Fruit fly (Drosophila melanogaster) Kc167 (cell line): ENCODE results near the gene CG13047.

Source experiments
- Myc ChIP-seq: fragments of >200 bp; optimal IDR thresholded peaks from 2 replicates; lab custom pipeline; 2017; ENCODE audit warnings: missing external identifiers
- Sin3A ChIP-seq: fragments of >200 bp; optimal IDR thresholded peaks from 2 replicates; lab custom pipeline; 2018; ENCODE audit warnings: missing external identifiers
- h ChIP-seq: fragments of >200 bp; optimal IDR thresholded peaks from 3 replicates; lab custom pipeline; 2018; ENCODE audit warnings: missing external identifiers
- insv ChIP-seq: fragments of >200 bp; optimal IDR thresholded peaks from 3 replicates; lab custom pipeline; 2018; ENCODE audit warnings: missing external identifiers
- psq ChIP-seq: fragments of >200 bp; optimal IDR thresholded peaks from 2 replicates; lab custom pipeline; 2017; ENCODE audit warnings: missing external identifiers
- ttk ChIP-seq: sonication (Bioruptor generic); optimal IDR thresholded peaks from 2 replicates; lab custom pipeline; 2017; ENCODE audit warnings: missing external identifiers

CG13047 gene

DNA sequence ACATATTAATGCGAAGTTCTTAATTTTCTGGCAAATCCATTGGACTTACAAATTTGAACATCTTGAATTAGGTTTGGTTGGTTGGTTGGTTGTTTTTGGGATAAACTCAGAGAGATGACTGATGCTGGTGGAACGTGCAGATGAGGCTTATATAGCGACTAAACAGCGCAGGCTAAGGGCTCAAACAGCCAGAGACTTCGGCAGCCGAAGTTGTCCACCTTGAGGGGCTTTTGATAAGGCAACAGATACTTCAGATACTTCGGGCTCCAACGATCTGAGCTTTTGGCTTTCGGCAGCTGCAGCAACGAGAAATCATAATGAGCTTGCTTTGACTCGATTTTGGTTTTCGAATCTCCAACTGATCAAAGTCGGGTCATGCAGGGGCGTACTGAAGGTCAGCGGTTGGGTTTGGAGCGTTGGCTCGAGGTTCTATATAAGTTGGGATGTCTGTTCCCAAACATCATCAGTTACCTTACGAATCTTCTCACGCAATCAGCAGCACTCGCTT, 34.3 kb upstream of the CG13047 start, which contains the start of the genes CG13041 and CG13060:
Gene CG13041, minus strand, starts transcription at position 128 of the 508 bp plus-strand sequence.
Gene CG13060, plus strand, starts transcription at position 458 of the 508 bp plus-strand sequence.
- TF ChIP-seq Sin3A (lab: Kevin White, UChicago) (no peak), insv (no peak), Myc (lab: Kevin White, UChicago) (no peak), h (lab: Kevin White, UChicago) (no peak), psq (lab: Kevin White, UChicago) (no peak), ttk (lab: Kevin White, UChicago) (no peak)

DNA sequence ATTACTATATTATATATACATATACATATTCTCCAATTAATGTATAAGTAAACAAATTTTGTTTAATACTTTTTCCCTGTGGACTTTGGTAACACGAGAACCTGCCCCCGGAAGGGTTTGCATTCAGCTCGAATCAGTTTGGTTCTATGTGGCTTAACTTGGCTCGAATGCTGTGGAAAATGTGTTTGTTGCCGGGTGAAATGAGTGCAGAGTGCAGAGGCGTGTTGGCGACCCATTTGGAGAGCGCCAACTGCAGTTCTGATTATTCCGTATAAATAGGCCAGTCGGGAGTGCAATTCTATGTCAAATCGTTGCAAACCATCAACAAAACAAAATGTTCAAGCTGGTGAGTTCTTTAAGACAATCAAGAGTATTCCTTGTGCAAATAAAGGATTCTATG, 32.5 kb upstream of the CG13047 start, which contains the start of gene Nplp3:
Gene Nplp3, plus strand, starts transcription at position 301 of the 400 bp plus-strand sequence.
- TF ChIP-seq Myc (lab: Kevin White, UChicago) (no peak), psq (lab: Kevin White, UChicago) (no peak), h (lab: Kevin White, UChicago) (no peak), insv (no peak), Sin3A (lab: Kevin White, UChicago) (no peak), ttk (lab: Kevin White, UChicago) (no peak)

DNA sequence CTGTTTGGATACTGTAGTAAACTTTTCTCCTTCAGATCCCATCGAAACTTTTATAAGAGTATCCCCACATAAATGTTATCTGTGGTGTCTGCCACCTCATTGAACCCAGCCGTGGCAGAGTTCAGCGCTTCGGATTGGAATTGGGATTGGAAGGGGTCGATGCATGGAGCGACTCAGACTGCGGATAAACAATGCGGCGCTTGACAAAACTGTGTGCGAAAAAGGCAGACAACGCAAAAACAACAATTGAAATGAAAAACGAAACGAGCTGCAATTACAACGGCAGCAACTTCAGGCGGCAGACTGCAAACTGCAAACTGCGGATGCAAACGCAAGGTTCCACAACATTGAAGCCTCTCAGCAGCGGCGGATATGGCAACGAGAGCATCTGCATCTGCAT, 28.8 kb upstream of the CG13047 start, which contains the start of gene CG13062:
Gene CG13062, plus strand, starts transcription at position 301 of the 400 bp plus-strand sequence.
- TF ChIP-seq Sin3A (lab: Kevin White, UChicago) (no peak), insv (no peak), psq (lab: Kevin White, UChicago) (no peak), ttk (lab: Kevin White, UChicago) (no peak), Myc (lab: Kevin White, UChicago) (no peak), h (lab: Kevin White, UChicago) (no peak)

DNA sequence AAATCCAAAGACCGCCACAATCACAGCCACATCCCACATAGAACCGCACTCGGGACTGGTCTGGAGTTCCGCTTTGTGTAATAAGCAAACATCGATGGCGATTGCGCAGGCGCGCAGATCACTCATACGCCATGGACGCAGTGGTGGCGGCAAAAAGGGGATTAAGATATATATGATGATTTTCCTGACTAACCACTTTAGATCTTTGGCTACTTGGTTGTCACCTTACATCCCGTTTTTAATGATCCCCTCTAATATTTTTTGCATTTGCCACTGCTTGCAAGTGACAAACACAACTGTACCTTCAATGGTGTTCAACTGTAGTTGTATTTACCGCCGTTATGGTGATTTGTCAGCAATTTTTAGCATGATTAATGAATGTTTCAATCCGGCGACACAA, 24.8 kb upstream of the CG13047 start:
- TF ChIP-seq Myc (lab: Kevin White, UChicago) = no peak
- TF ChIP-seq Sin3A (lab: Kevin White, UChicago) = no peak
- TF ChIP-seq h (lab: Kevin White, UChicago) = no peak
- TF ChIP-seq psq (lab: Kevin White, UChicago) = no peak
- no peak for TF ChIP-seq ttk (lab: Kevin White, UChicago)
- TF ChIP-seq insv = no peak

DNA sequence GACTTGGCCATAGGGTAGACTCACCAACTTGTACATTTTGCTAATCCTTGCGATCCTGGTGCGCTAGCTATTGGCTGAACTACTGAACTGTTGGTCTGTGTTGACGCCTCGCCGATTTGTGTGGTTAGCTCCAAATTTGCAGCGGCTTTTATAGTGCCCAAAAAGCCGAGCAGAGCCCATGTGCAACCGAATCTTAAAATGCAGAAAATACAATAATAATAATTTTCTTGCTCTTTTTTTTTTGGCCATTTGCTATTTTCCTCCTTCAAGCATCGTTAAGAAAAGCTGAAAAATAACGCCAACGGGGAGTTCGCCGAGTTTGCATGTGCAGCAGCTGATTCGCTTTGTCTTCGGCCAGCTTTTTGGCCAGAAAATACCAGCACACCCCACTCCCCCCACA, 23.2 kb upstream of the CG13047 start, which contains the start of gene CG13042:
Gene CG13042, minus strand, starts transcription at position 101 of the 400 bp plus-strand sequence.
- TF ChIP-seq h (lab: Kevin White, UChicago) (no peak), Sin3A (lab: Kevin White, UChicago) (no peak), ttk (lab: Kevin White, UChicago) (no peak), insv (no peak), Myc (lab: Kevin White, UChicago) (no peak), psq (lab: Kevin White, UChicago) (no peak)

DNA sequence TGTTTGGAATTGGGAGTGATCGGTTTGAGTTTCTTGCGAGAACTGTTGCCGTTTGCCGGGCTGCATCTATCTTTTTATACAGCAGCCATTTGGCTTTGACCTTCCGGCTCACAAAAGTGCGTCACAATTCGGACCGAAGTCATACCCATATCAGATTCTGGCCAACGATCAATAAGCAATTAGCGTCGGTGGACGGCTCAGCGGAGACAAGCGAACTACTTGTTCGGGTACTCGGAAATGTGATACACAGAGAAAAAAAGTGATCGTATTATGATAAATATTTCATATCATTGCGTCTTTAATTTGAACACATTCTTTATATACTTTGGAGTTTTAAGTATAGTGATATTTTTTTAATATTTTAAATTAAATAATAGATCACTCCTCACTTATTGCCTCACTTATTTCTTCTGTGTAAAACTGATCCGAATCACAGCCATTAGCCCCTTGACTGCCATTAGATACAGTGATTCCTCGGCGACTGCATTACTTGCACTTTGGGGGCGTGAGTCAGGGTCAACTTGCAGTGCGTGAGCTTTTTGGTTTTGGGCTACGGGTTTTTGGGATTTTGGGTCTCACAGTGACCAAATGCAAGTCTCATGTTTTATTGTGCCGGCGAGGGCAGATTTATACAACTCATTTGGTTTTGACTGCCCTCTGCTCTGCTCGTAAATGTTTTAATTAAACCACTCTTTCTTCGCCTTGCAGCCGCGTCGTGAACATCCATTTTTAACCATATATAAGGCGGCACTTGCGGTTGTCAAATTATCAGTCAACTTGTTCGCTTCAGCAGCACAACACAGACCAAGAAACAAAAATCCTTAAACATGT, 20.8 kb upstream of the CG13047 start, which contains the start of the genes CG13043 and CG13063:
Gene CG13043, minus strand, starts transcription at position 51 of the 831 bp plus-strand sequence.
Gene CG13063, plus strand, starts transcription at position 781 of the 831 bp plus-strand sequence.
- TF ChIP-seq h (lab: Kevin White, UChicago) (no peak), psq (lab: Kevin White, UChicago) (no peak), insv (no peak), ttk (lab: Kevin White, UChicago) (no peak), Myc (lab: Kevin White, UChicago) (no peak), Sin3A (lab: Kevin White, UChicago) (no peak)

DNA sequence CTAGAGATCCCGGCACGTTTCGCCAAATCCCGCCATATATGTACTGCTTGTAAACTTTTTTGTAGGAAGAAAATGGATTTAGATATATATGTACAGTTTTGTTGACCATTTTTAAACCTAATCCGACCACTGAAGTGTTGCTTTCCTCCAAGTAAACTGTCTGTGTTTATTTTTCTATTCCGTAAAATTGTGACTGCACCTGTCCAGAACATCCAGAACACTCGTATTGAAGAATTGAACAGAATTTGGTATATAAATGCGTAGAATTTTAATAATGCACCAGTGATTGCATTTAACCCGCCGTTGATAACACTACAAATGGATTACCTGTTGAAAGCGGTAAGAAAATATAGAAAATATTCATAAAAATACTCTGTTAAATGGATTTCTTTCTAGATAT, 18.8 kb upstream of the CG13047 start, which contains the start of gene CG43249:
Gene CG43249, plus strand, starts transcription at position 301 of the 400 bp plus-strand sequence.
- TF ChIP-seq psq (lab: Kevin White, UChicago) (no peak), h (lab: Kevin White, UChicago) (no peak), Myc (lab: Kevin White, UChicago) (no peak), Sin3A (lab: Kevin White, UChicago) (no peak), ttk (lab: Kevin White, UChicago) (no peak), insv (no peak)

DNA sequence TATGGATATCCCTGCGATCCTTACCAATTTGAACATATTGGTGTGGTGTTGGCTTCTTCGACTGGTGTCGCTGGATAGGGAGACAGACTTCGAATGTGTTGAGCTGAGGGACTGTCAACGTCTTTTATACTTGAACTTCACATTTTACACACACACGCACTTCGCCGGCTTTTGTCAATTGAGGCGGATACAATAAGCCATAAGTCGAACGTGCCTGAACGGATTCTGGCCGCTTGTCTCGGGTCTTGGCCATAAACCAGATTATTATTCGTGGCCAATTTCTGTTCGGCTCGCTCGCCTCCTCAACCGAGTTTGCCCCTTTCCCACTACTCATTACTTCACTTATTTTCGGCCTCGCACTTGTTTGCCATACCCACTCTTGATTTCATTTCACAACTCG, 17.9 kb upstream of the CG13047 start, which contains the start of gene CG13044:
Gene CG13044, minus strand, starts transcription at position 101 of the 400 bp plus-strand sequence.
- no peak for TF ChIP-seq psq (lab: Kevin White, UChicago)
- TF ChIP-seq h (lab: Kevin White, UChicago) = no peak
- no peak for TF ChIP-seq insv
- TF ChIP-seq Myc (lab: Kevin White, UChicago) = no peak
- TF ChIP-seq ttk (lab: Kevin White, UChicago) = no peak
- no peak for TF ChIP-seq Sin3A (lab: Kevin White, UChicago)

DNA sequence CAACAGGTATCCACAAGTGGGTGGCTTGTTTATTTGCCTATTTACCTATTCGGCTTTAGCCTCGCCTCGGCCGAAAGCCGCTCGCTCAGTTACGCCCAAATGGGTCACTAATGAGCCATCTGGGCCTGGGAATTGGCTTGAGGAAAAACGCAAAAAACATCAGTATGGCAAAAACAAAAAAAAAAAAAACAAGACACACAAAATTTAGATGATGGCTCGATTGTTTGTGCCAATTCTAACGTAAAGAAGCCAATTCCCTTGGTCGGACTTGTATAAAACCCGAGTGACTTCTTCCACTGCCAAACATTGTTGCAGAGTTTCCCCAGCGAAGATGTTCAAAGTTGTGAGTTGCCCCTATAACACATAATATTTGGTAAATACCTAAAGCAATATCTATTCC, 16.0 kb upstream of the CG13047 start, which contains the start of gene CG4982:
Gene CG4982, plus strand, starts transcription at position 301 of the 400 bp plus-strand sequence.
- TF ChIP-seq Myc (lab: Kevin White, UChicago) (no peak), insv (no peak), ttk (lab: Kevin White, UChicago) (no peak), h (lab: Kevin White, UChicago) (no peak), Sin3A (lab: Kevin White, UChicago) (no peak), psq (lab: Kevin White, UChicago) (no peak)

DNA sequence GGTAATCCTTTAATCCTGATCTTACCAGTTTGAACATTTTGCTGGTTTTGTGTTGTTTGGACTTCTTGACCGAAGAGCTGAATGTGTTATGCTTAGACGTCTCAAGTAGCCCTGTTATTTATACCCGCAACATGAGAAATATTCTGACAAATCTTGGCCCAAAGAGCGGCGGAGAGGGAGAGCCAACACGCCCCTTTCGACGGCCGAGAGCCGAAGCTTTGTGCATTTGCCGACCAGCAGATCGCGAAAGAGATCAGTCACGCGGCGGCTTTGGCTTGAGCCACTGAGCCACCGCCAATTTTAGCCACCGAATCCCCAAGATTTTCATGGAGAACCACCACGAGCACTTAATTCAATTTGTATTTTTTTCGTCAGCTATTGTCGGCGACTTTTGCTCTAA, 10.3 kb upstream of the CG13047 start, which contains the start of gene CG4962:
Gene CG4962, minus strand, starts transcription at position 101 of the 400 bp plus-strand sequence.
- TF ChIP-seq h (lab: Kevin White, UChicago) = no peak
- no peak for TF ChIP-seq Sin3A (lab: Kevin White, UChicago)
- no peak for TF ChIP-seq psq (lab: Kevin White, UChicago)
- TF ChIP-seq ttk (lab: Kevin White, UChicago) = no peak
- no peak for TF ChIP-seq insv
- TF ChIP-seq Myc (lab: Kevin White, UChicago) = no peak

DNA sequence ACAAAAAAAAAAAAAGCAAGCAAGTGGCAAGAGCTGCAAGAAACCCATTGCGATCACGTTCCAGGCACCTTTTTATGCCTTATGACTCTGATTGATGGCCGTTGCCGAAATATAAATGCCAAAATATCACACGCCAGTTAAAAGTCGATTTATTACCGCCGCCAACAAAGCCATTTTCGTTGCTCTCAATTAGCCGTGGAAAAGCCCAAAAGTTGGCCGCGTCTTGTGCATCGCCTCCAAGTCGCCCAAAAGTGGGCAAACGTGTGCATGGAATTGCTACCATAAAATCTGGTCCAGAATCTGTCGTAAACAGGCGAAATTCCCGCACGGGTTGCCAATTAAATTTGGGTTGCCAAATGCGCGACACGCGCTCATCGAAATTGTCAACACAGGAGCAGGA, 6.5 kb upstream of the CG13047 start:
- TF ChIP-seq Sin3A (lab: Kevin White, UChicago) (no peak), h (lab: Kevin White, UChicago) (no peak), Myc (lab: Kevin White, UChicago) (no peak), ttk (lab: Kevin White, UChicago) (no peak), psq (lab: Kevin White, UChicago) (no peak), insv (no peak)
